Fruit fly (Drosophila melanogaster): ENCODE measurements around the gene Gbs-76A.

dm6 chr3L:19336678-19337077 lies 44.1 kb upstream of the Gbs-76A start:
- no peak for TF ChIP-seq cic (GFP tag; optimal IDR thresholded peaks at IDR 0.05)
- no peak for TF ChIP-seq CG12768 (GFP tag; optimal IDR thresholded peaks at IDR 0.05)
- TF ChIP-seq CG14711 (tag; optimal IDR thresholded peaks at IDR 0.05) = no peak
- TF ChIP-seq Mnt (GFP tag; optimal IDR thresholded peaks at IDR 0.05) = no peak
- no peak for TF ChIP-seq toe (GFP tag; optimal IDR thresholded peaks at IDR 0.05)
- no peak for TF ChIP-seq CG33017 (tag; optimal IDR thresholded peaks at IDR 0.05)
- no peak for TF ChIP-seq CG1620 (GFP tag; optimal IDR thresholded peaks at IDR 0.05)
- no peak for TF ChIP-seq CG5204 (GFP tag; optimal IDR thresholded peaks at IDR 0.05)
- TF ChIP-seq Clk (GFP tag; optimal IDR thresholded peaks at IDR 0.05) = no peak
- TF ChIP-seq pad (GFP tag; optimal IDR thresholded peaks at IDR 0.05) = no peak
- no peak for TF ChIP-seq bab1 (GFP tag; optimal IDR thresholded peaks at IDR 0.05)
- no peak for TF ChIP-seq CG7101 (tag; optimal IDR thresholded peaks at IDR 0.05)
- TF ChIP-seq Hr96 (GFP tag; optimal IDR thresholded peaks at IDR 0.05) = no peak
